Worm (Caenorhabditis elegans): ENCODE results near the gene ZK1010.10.

DNA sequence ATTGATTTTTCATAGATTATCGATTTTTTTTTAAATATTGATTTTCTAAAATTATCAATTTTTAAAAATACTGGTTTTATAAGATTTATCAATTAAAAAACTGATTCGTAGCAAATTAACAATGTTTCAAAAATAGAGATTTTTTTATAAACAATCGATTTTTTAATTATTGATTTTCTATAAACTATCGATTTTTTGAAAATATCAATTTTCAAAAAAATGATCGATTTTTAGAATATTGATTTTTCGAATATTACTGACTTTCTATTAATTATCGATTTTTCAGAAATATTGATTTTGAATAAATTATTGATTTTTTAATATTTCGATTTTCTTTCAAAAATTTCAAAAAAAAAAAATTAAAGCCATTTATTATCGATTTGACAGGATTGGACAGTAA is 49.6 kb upstream of the ZK1010.10 start:
- TF ChIP-seq nhr-25 (tag; optimal IDR thresholded peaks at IDR 0.05) (no peak), skn-1 (tag; optimal IDR thresholded peaks at IDR 0.05) (no peak), nhr-11 (tag; optimal IDR thresholded peaks at IDR 0.05) (no peak), ztf-4 (tag; optimal IDR thresholded peaks at IDR 0.05) (no peak), mdl-1 (tag; optimal IDR thresholded peaks at IDR 0.05) (no peak), ama-1 (optimal IDR thresholded peaks at IDR 0.05) (no peak), mab-5 (tag; optimal IDR thresholded peaks at IDR 0.05) (no peak), nhr-237 (tag; optimal IDR thresholded peaks at IDR 0.05) (no peak), lin-11 (tag; optimal IDR thresholded peaks at IDR 0.05) (no peak), aly-2 (tag; optimal IDR thresholded peaks at IDR 0.05) (no peak), elt-1 (tag; optimal IDR thresholded peaks at IDR 0.05) (no peak), blmp-1 (tag; optimal IDR thresholded peaks at IDR 0.05; ENCODE audit: insufficient read depth) (no peak)

All from whole organism, L2 larva.